Worm (Caenorhabditis elegans) whole organism, L2 larva: ENCODE data around the gene F08H9.4.

Experiments used
- aly-2 ChIP-seq: fragments of 150-350 bp; optimal IDR thresholded peaks from 2 replicates; lab custom pipeline; 2014; ENCODE audit warnings: missing biosample characterization, missing genetic modification characterization
- lin-11 ChIP-seq: fragments of 150-350 bp; sonication (generic microtip); optimal IDR thresholded peaks from 2 replicates; lab custom pipeline; 2014; ENCODE audit warnings: missing biosample characterization, missing genetic modification characterization, inconsistent platforms, mixed read lengths
- nhr-11 ChIP-seq: fragments of 150-350 bp; optimal IDR thresholded peaks from 2 replicates; lab custom pipeline; 2014; ENCODE audit warnings: missing biosample characterization, missing genetic modification characterization
- snpc-4 ChIP-seq: fragments of 150-350 bp; optimal IDR thresholded peaks from 2 replicates; lab custom pipeline; 2014; ENCODE audit warnings: missing biosample characterization, missing genetic modification characterization
- unc-62 ChIP-seq: fragments of 150-350 bp; optimal IDR thresholded peaks from 2 replicates; lab custom pipeline; 2014; ENCODE audit warnings: missing biosample characterization, missing genetic modification reagents, missing genetic modification characterization

DNA sequence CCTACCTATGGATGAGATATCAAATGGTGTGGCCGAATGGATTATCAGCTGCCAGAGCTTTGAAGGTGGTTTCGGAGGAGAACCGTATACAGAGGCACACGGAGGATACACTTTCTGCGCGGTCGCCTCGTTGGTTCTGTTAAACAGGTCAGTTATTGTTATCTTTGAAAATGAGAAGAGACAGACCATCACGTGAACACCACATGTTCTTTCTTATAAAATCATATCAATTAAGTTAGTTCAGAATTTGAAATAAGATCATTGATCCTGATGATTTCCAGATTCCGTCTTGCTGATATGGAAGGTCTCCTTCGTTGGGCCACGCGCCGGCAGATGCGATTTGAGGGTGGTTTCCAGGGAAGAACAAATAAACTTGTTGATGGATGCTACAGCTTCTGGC, 15.6 kb downstream of the F08H9.4 start:
- TF ChIP-seq snpc-4 (tag; lab: Kevin White, UChicago), result no peak
- no peak for TF ChIP-seq lin-11 (tag; lab: Kevin White, UChicago)
- TF ChIP-seq unc-62 (GFP tag; lab: Kevin White, UChicago), result no peak
- no peak for TF ChIP-seq aly-2
- TF ChIP-seq nhr-11 (tag; lab: Kevin White, UChicago), result no peak
